Worm (Caenorhabditis elegans) whole organism, L4 larva: Measurements from ENCODE around the gene sdz-5.

Experiments
- ceh-44 ChIP-seq: fragments of 200-800 bp; sonication (Bioruptor generic); IDR thresholded peaks from 2 replicates; pipeline ENCODE4 v1.3.6; 2022; ENCODE audit warnings: missing genetic modification reagents, missing genetic modification characterization, missing compliant biosample characterization
- fkh-10 ChIP-seq: fragments of 150-350 bp; optimal IDR thresholded peaks from 2 replicates; lab custom pipeline; 2014; ENCODE audit warnings: missing biosample characterization, missing genetic modification reagents, missing genetic modification characterization
- hlh-11 ChIP-seq: fragments of 200-800 bp; sonication (Bioruptor generic); optimal IDR thresholded peaks from 2 replicates; lab custom pipeline; 2018; ENCODE audit warnings: mild to moderate bottlenecking, missing genetic modification characterization, missing compliant biosample characterization
- mxl-2 ChIP-seq: fragments of 200-800 bp; sonication (Bioruptor generic); conservative IDR thresholded peaks from 2 replicates; pipeline ENCODE4 v1.3.6; 2022; ENCODE audit warnings: missing genetic modification reagents, missing genetic modification characterization, missing compliant biosample characterization
- nhr-237 ChIP-seq: sonication (generic microtip); optimal IDR thresholded peaks from 2 replicates; lab custom pipeline; 2017; ENCODE audit warnings: missing biosample characterization, missing genetic modification characterization
- pqm-1 ChIP-seq: sonication (generic microtip); optimal IDR thresholded peaks from 2 replicates; lab custom pipeline; 2017; ENCODE audit warnings: missing biosample characterization, missing genetic modification characterization
- unc-62 ChIP-seq, 3 experiments: fragments of 150-350 bp in 1 of 3; sonication (generic microtip); optimal IDR thresholded peaks in 2 of 3; peaks in 1 of 3; 1 replicate in 1 of 3; 2 replicates in 2 of 3; lab custom pipeline; 2014 to 2017; ENCODE audit warnings: missing biosample characterization in 3 of 3, missing genetic modification characterization in 3 of 3, missing genetic modification reagents in 3 of 3, missing genotype in 1 of 3
- zfp-3 ChIP-seq: fragments of 200-800 bp; sonication (Bioruptor generic); conservative IDR thresholded peaks from 2 replicates; pipeline ENCODE4 v1.3.6; 2022; ENCODE audit warnings: missing genetic modification reagents, missing genetic modification characterization, missing compliant biosample characterization

- TF ChIP-seq unc-62 (GFP tag; optimal IDR thresholded peaks at IDR 0.05 in 1 of 2; lab: Kevin White, UChicago): no peak
- no peak for TF ChIP-seq unc-62 (tag; optimal IDR thresholded peaks at IDR 0.05; lab: Kevin White, UChicago)
- TF ChIP-seq nhr-237 (tag; lab: Kevin White, UChicago): no peak
- TF ChIP-seq pqm-1 (tag; lab: Kevin White, UChicago): no peak
- TF ChIP-seq hlh-11 (tag; lab: Kevin White, UChicago): no peak
- TF ChIP-seq fkh-10 (GFP tag; lab: Kevin White, UChicago): no peak
- no peak for TF ChIP-seq mxl-2 (GFP tag; lab: Robert Waterston, UW)
- no peak for TF ChIP-seq zfp-3
- no peak for TF ChIP-seq ceh-44 (GFP tag; lab: Robert Waterston, UW)
Measured at ce11 chrII:3053689-3054088, 45.2 kb downstream of the sdz-5 start.
